Worm (Caenorhabditis elegans): ENCODE measurements around the gene F36A4.5.

DNA sequence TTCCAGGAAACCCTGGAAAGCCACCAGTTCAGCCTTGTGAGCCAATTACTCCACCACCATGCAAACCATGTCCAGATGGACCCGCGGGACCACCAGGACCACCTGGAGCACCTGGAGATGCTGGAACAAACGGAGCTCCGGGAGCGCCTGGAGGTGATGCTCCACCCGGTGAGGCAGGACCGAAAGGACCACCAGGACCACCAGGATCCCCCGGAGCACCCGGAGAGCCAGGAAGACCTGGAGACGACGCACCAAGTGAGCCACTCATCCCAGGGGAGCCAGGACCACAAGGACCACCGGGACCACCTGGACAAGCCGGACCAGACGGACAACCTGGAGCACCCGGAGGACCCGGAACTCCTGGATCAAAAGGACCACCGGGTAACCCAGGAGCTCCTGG, 675 bp upstream of the F36A4.5 start:
- TF ChIP-seq ets-7 (tag; optimal IDR thresholded peaks at IDR 0.05) (no peak), sea-1 (GFP tag; conservative IDR thresholded peaks at IDR 0.05) (no peak), F13C5.2 (tag; optimal IDR thresholded peaks at IDR 0.05) (no peak), scrt-1 (GFP tag; IDR thresholded peaks at IDR 0.05) (no peak), B0310.2 (tag; optimal IDR thresholded peaks at IDR 0.05) (no peak), ama-1 (optimal IDR thresholded peaks at IDR 0.05) (no peak), hmg-4 (GFP tag; optimal IDR thresholded peaks at IDR 0.05) (no peak), ceh-36 (tag; optimal IDR thresholded peaks at IDR 0.05) (no peak), tbx-37 (GFP tag; conservative IDR thresholded peaks at IDR 0.05) (no peak), pes-1 (GFP tag; IDR thresholded peaks at IDR 0.05) (no peak), flt-1 (GFP tag; IDR thresholded peaks at IDR 0.05) (no peak), aly-1 (tag; optimal IDR thresholded peaks at IDR 0.05) (no peak)

Data from whole organism, early embryonic.